Worm (Caenorhabditis elegans) whole organism, dauer: ENCODE data around the gene C04C3.6.
"Not testable (repeated sequence)": the region's sequence is repeated elsewhere in the genome, so short reads cannot be mapped to it uniquely, and the experiment has no call there.

Experiments
- unc-62 ChIP-seq: sonication (generic microtip); optimal IDR thresholded peaks from 2 replicates; lab custom pipeline; 2017; ENCODE audit warnings: missing biosample characterization, missing genetic modification reagents, missing genetic modification characterization

Gene C04C3.6

ce11 chrIV:3418741-3419140 is 3.7 kb downstream of the C04C3.6 start:
- no peak for TF ChIP-seq unc-62 (GFP tag; lab: Kevin White, UChicago)

ce11 chrIV:3415383-3415782 is 7.0 kb downstream of the C04C3.6 start, which contains the start of gene lgc-9:
TSS of gene lgc-9 (plus strand) at chrIV:3415683.
- TF ChIP-seq unc-62 (GFP tag; lab: Kevin White, UChicago) = no peak

ce11 chrIV:3400941-3401340 is 21.5 kb downstream of the C04C3.6 start:
- TF ChIP-seq unc-62 (GFP tag; lab: Kevin White, UChicago) = no peak

- no peak for TF ChIP-seq unc-62 (GFP tag; lab: Kevin White, UChicago)
Observed at ce11 chrIV:3399015-3399722, 23.2 kb downstream of the C04C3.6 start, which contains the start of the genes dyf-3 and pdhb-1. TSS of gene dyf-3 (minus strand) at chrIV:3399231. TSS of gene pdhb-1 (plus strand) at chrIV:3399672.

- no peak for TF ChIP-seq unc-62 (GFP tag; lab: Kevin White, UChicago)
Observed at ce11 chrIV:3398078-3398477, 24.3 kb downstream of the C04C3.6 start.

ce11 chrIV:3395581-3395980 is 26.8 kb downstream of the C04C3.6 start, which contains the start of gene C04C3.14:
TSS of gene C04C3.14 (plus strand) at chrIV:3395881.
- no peak for TF ChIP-seq unc-62 (GFP tag; lab: Kevin White, UChicago)

ce11 chrIV:3394066-3394465 is 28.4 kb downstream of the C04C3.6 start, which contains the start of gene C04C3.4:
TSS of gene C04C3.4 (plus strand) at chrIV:3394366.
- TF ChIP-seq unc-62 (GFP tag; lab: Kevin White, UChicago) = not testable (repeated sequence)

ce11 chrIV:3389999-3390398 is 32.4 kb downstream of the C04C3.6 start, which contains the start of gene B0546.5:
TSS of gene B0546.5 (minus strand) at chrIV:3390099.
- TF ChIP-seq unc-62 (GFP tag; lab: Kevin White, UChicago) = not testable (repeated sequence)

- no peak for TF ChIP-seq unc-62 (GFP tag; lab: Kevin White, UChicago)
Observed at ce11 chrIV:3386504-3387290, 35.7 kb downstream of the C04C3.6 start.

ce11 chrIV:3385337-3386215 is 36.8 kb downstream of the C04C3.6 start, which contains the start of gene mai-2:
TSS of gene mai-2 (plus strand) at chrIV:3385910.
- TF ChIP-seq unc-62 (GFP tag; lab: Kevin White, UChicago) = no peak

- TF ChIP-seq unc-62 (GFP tag; lab: Kevin White, UChicago) = no peak
Observed at ce11 chrIV:3384593-3384992, 37.8 kb downstream of the C04C3.6 start.

ce11 chrIV:3384047-3384446 is 38.4 kb downstream of the C04C3.6 start, which contains the start of gene B0546.4:
TSS of gene B0546.4 (minus strand) at chrIV:3384147.
- no peak for TF ChIP-seq unc-62 (GFP tag; lab: Kevin White, UChicago)

- TF ChIP-seq unc-62 (GFP tag; lab: Kevin White, UChicago) = no peak
Observed at ce11 chrIV:3383203-3383602, 39.2 kb downstream of the C04C3.6 start.

ce11 chrIV:3382338-3382907 is 40.0 kb downstream of the C04C3.6 start, which contains the start of gene B0546.3:
TSS of gene B0546.3 (minus strand) at chrIV:3382841.
- no peak for TF ChIP-seq unc-62 (GFP tag; lab: Kevin White, UChicago)
